Fruit fly (Drosophila melanogaster) whole organism, wandering third instar larva: ENCODE measurements around the gene TBC1d7.

Experiments used
- Abd-B ChIP-seq: fragments of >200 bp; optimal IDR thresholded peaks from 2 replicates; lab custom pipeline; 2017; ENCODE audit warnings: missing biosample characterization, missing genetic modification characterization
- CG32264 ChIP-seq: fragments of 200-800 bp; sonication (Bioruptor generic); optimal IDR thresholded peaks from 2 replicates; lab custom pipeline; 2016; ENCODE audit warnings: missing biosample characterization, missing genetic modification characterization
- CG9705 ChIP-seq: fragments of 200-800 bp; sonication (Bioruptor generic); optimal IDR thresholded peaks from 2 replicates; lab custom pipeline; 2018; ENCODE audit warnings: missing biosample characterization, mild to moderate bottlenecking, missing genetic modification characterization
- CrebA ChIP-seq: fragments of 200-800 bp; sonication (Bioruptor generic); optimal IDR thresholded peaks from 2 replicates; lab custom pipeline; 2016; ENCODE audit warnings: missing biosample characterization, mild to moderate bottlenecking, missing genetic modification characterization, borderline replicate concordance
- Dif ChIP-seq: fragments of 200-275, 200-300 bp; sonication (Bioruptor generic); optimal IDR thresholded peaks from 2 replicates; lab custom pipeline; 2018; ENCODE audit warnings: missing biosample characterization, missing genetic modification characterization; ENCODE audit not compliant: partially characterized antibody
- HLH106 ChIP-seq: fragments of 200-800 bp; optimal IDR thresholded peaks from 3 replicates; lab custom pipeline; 2019; ENCODE audit warnings: missing biosample characterization, mild to moderate bottlenecking, missing genetic modification characterization, moderate library complexity
- Hr78 ChIP-seq: fragments of >200 bp; optimal IDR thresholded peaks from 2 replicates; lab custom pipeline; 2017; ENCODE audit warnings: missing biosample characterization, missing genetic modification characterization
- Hr83 ChIP-seq: fragments of 200-300 bp; sonication (Bioruptor generic); optimal IDR thresholded peaks from 2 replicates; lab custom pipeline; 2016; ENCODE audit warnings: missing biosample characterization, mild to moderate bottlenecking, missing genetic modification characterization, moderate library complexity; ENCODE audit not compliant: poor library complexity, severe bottlenecking
- Myc ChIP-seq: fragments of >200 bp; optimal IDR thresholded peaks from 2 replicates; lab custom pipeline; 2017
- N ChIP-seq: fragments of >200 bp; optimal IDR thresholded peaks from 2 replicates; lab custom pipeline; 2018; ENCODE audit warnings: missing biosample characterization, missing external identifiers, missing genetic modification characterization
- OdsH ChIP-seq: fragments of 200-800 bp; sonication (Bioruptor generic); optimal IDR thresholded peaks from 2 replicates; lab custom pipeline; 2016; ENCODE audit warnings: missing biosample characterization, mild to moderate bottlenecking, missing genetic modification characterization
- Rel ChIP-seq, 2 experiments: fragments of 200-800 bp; sonication (Bioruptor generic) in 1 of 2; optimal IDR thresholded peaks; 2 replicates in 1 of 2; 3 replicates in 1 of 2; lab custom pipeline; 2016 to 2019; ENCODE audit warnings: mild to moderate bottlenecking in 2 of 2, missing biosample characterization in 2 of 2, missing genetic modification characterization in 2 of 2, moderate library complexity in 1 of 2
- Sp1 ChIP-seq: fragments of 200-800 bp; sonication (Bioruptor generic); optimal IDR thresholded peaks from 3 replicates; lab custom pipeline; 2019; ENCODE audit warnings: missing biosample characterization, mild to moderate bottlenecking, missing genetic modification characterization, moderate library complexity
- Vsx2 ChIP-seq: fragments of 200-300, 225-300 bp; sonication (Bioruptor generic); optimal IDR thresholded peaks from 2 replicates; lab custom pipeline; 2018; ENCODE audit warnings: missing biosample characterization, missing genetic modification characterization; ENCODE audit not compliant: partially characterized antibody
- br ChIP-seq: fragments of 200-800 bp; sonication (Bioruptor generic); optimal IDR thresholded peaks from 2 replicates; lab custom pipeline; 2016; ENCODE audit warnings: missing biosample characterization, missing genetic modification characterization
- dl ChIP-seq, 2 experiments: fragments of 175-275, 200-275 bp in 1 of 2; fragments of 200-275 bp in 1 of 2; sonication (Bioruptor generic); optimal IDR thresholded peaks; lab custom pipeline; 2018; ENCODE audit warnings: mild to moderate bottlenecking in 2 of 2, missing biosample characterization in 2 of 2, missing genetic modification characterization in 2 of 2, moderate library complexity in 2 of 2; ENCODE audit not compliant: partially characterized antibody in 2 of 2, insufficient read depth in 1 of 2
- dmrt93B ChIP-seq: fragments of 200-800 bp; sonication (Bioruptor generic); optimal IDR thresholded peaks from 2 replicates; lab custom pipeline; 2018; ENCODE audit warnings: missing biosample characterization, mild to moderate bottlenecking, missing genetic modification characterization
- dsf ChIP-seq: sonication (Bioruptor generic); optimal IDR thresholded peaks from 2 replicates; lab custom pipeline; 2016; ENCODE audit warnings: missing biosample characterization, missing genetic modification characterization, borderline replicate concordance
- ey ChIP-seq: fragments of 200-800 bp; sonication (Bioruptor generic); optimal IDR thresholded peaks from 2 replicates; lab custom pipeline; 2016; ENCODE audit warnings: missing biosample characterization, missing genetic modification characterization
- foxo ChIP-seq, 2 experiments: fragments of 200-800 bp; sonication (Bioruptor generic); optimal IDR thresholded peaks; 2 replicates in 1 of 2; 3 replicates in 1 of 2; lab custom pipeline; 2016 to 2017; ENCODE audit warnings: missing biosample characterization in 2 of 2, missing genetic modification characterization in 2 of 2
- fru ChIP-seq: fragments of 200-800 bp; sonication (Bioruptor generic); optimal IDR thresholded peaks from 3 replicates; lab custom pipeline; 2016; ENCODE audit warnings: missing biosample characterization, mild to moderate bottlenecking, missing genetic modification characterization
- h ChIP-seq: fragments of 200-800 bp; sonication (Bioruptor generic); optimal IDR thresholded peaks from 3 replicates; lab custom pipeline; 2016; ENCODE audit warnings: missing biosample characterization, mild to moderate bottlenecking, missing genetic modification characterization
- jim ChIP-seq: fragments of 175-275, 200-325 bp; sonication (Bioruptor generic); optimal IDR thresholded peaks from 2 replicates; lab custom pipeline; 2016; ENCODE audit warnings: missing biosample characterization, mild to moderate bottlenecking, missing genetic modification characterization
- lola ChIP-seq: fragments of >200 bp; optimal IDR thresholded peaks from 2 replicates; lab custom pipeline; 2017; ENCODE audit warnings: missing biosample characterization, missing genetic modification characterization
- pan ChIP-seq: fragments of >200 bp; optimal IDR thresholded peaks from 2 replicates; lab custom pipeline; 2017
- psq ChIP-seq: fragments of 200-800 bp; sonication (Bioruptor generic); optimal IDR thresholded peaks from 3 replicates; lab custom pipeline; 2017; ENCODE audit warnings: missing biosample characterization, mild to moderate bottlenecking, missing genetic modification characterization, moderate library complexity
- rgr ChIP-seq: fragments of 200-800 bp; sonication (Bioruptor generic); optimal IDR thresholded peaks from 3 replicates; lab custom pipeline; 2016; ENCODE audit warnings: missing biosample characterization, mild to moderate bottlenecking, missing genetic modification characterization
- sage ChIP-seq: fragments of 200-800 bp; sonication (Bioruptor generic); optimal IDR thresholded peaks from 2 replicates; lab custom pipeline; 2016; ENCODE audit warnings: missing biosample characterization, mild to moderate bottlenecking, missing genetic modification characterization
- tai ChIP-seq: sonication (Bioruptor generic); optimal IDR thresholded peaks from 2 replicates; lab custom pipeline; 2016; ENCODE audit warnings: missing biosample characterization, missing genetic modification characterization
- usp ChIP-seq: fragments of >200 bp; optimal IDR thresholded peaks from 2 replicates; lab custom pipeline; 2017; ENCODE audit warnings: missing biosample characterization, missing genetic modification characterization
- woc ChIP-seq: sonication (Bioruptor generic); optimal IDR thresholded peaks from 2 replicates; lab custom pipeline; 2016; ENCODE audit warnings: missing biosample characterization, mild to moderate bottlenecking, missing genetic modification characterization

Gene TBC1d7

DNA sequence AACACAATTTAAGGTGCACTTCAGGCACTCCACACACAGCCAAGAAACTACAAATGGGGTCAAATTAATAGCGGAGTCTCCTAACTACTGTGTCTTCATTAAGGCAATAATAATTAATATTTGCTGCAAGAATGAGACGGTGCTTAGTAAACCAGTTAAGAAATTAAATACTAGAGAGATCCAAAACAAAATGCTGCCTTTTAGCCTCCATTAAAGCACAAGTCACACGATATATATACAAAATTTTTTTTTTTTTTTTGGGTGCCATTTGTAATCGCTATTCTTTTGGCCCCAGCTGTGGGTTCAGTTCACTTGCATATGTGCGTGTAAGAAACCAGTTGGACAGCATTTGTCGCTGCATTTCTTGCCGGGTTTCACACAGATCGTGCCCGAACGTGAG lies 41.9 kb downstream of the TBC1d7 start:
- TF ChIP-seq CG32264 (peak; percentile 48), HLH106 (tag; lab: Kevin White, UChicago) (peak; percentile 67), sage (GFP tag; lab: Kevin White, UChicago) (peak; percentile 61), Sp1 (GFP tag; lab: Kevin White, UChicago) (peak; percentile 79), dmrt93B (peak; percentile 66), woc (GFP tag; lab: Kevin White, UChicago) (peak; percentile 81), rgr (GFP tag; lab: Kevin White, UChicago) (peak; percentile 70), h (GFP tag; lab: Kevin White, UChicago) (peak; percentile 78), OdsH (GFP tag; lab: Kevin White, UChicago) (peak; percentile 74), Vsx2 (GFP tag; lab: Kevin White, UChicago) (no peak), Abd-B (no peak), psq (GFP tag; lab: Kevin White, UChicago) (peak; percentile 54), br (GFP tag; lab: Kevin White, UChicago) (peak; percentile 77), foxo (GFP tag; optimal IDR thresholded peaks at IDR 0.05; lab: Kevin White, UChicago) (peak in 1 of 2 experiments; percentile 76), ey (GFP tag; lab: Kevin White, UChicago) (peak; percentile 78), N (GFP tag; lab: Kevin White, UChicago) (no peak), CrebA (no peak), fru (GFP tag; lab: Kevin White, UChicago) (peak; percentile 75), Rel (GFP tag; optimal IDR thresholded peaks at IDR 0.05; lab: Kevin White, UChicago) (peak; percentile 71), Rel (tag; optimal IDR thresholded peaks at IDR 0.05; lab: Kevin White, UChicago) (no peak)

DNA sequence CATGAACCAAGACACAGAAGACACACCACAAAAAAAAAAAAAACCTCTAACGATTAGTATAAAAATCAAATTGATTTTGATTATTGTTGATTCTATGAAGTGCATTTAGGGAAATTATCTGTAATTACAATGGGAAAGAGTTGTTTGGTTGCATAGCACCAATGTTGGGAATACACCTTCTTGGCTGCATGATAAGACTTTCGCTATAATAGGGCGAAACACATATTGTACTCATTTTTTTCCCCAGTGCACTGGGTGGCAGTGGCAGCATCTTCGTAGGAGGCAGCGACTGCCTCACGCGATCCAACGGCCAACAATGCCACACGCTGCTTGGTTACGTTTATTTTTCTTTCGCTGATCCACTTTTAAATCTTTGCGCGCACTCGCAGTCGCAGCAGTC lies 42.5 kb downstream of the TBC1d7 start:
- TF ChIP-seq psq (GFP tag; lab: Kevin White, UChicago) (no peak), Abd-B (no peak), Sp1 (GFP tag; lab: Kevin White, UChicago) (no peak), dsf (no peak), fru (GFP tag; lab: Kevin White, UChicago) (no peak), jim (no peak), h (GFP tag; lab: Kevin White, UChicago) (no peak), CG32264 (no peak)

DNA sequence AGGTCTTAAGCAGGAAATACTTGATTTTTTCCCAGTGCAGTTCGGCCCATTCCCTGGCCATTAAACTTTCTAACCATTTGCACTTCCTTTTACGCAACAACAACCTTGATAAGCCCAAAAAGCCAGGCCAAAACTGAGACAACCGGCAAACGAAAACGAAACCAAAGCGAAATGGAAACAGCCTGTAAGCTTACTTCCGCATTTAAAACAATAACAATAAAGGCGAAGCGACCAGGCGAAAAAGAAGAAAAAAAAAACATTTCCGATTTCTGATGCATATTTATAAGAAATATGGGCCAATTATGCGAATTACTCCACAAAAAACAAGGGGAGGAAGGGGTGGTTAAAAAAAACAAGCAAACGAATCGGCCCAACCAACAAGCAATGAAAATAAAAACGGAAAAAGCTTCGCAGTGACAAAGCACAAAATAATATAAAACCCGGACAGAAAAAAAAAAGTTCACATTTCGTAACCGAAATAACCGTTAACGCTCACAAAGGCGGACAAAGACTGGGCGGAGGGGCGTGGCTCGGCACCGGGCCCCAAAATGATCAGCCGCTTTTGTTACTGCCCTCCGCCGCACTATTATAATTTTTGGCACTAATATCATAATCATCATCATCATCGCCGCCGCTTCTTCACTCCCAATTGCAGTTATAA lies 43.8 kb downstream of the TBC1d7 start:
- no peak for TF ChIP-seq dl (GFP tag; optimal IDR thresholded peaks at IDR 0.05; lab: Kevin White, UChicago; ENCODE audit: insufficient read depth in 1 of 2, partially characterized antibody in 2 of 2)

DNA sequence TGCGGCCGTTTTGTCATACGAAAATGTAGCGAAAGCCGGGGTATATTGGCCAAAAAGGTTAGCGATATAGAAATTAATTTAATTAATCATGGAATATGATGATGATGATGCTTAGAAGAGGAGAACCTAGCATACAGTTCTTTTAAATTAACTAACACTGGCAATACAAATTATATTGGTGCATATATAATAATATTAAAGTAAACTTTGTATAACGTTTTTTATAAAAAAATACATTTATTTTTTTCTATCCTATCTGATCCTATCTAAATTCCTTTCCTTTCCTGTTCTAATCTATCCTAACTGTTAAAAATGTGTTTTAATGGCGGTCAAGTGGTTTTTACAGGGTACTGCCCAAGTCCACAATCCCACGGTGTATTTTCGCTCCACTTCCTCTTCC lies 44.4 kb downstream of the TBC1d7 start:
- TF ChIP-seq rgr (GFP tag; lab: Kevin White, UChicago), result peak; percentile 19
- TF ChIP-seq dl (GFP tag; optimal IDR thresholded peaks at IDR 0.05; lab: Kevin White, UChicago; ENCODE audit: insufficient read depth in 1 of 2, partially characterized antibody in 2 of 2), result no peak
- TF ChIP-seq pan, result peak; percentile 54
- peak; percentile 50 for TF ChIP-seq dmrt93B
- TF ChIP-seq usp (GFP tag; lab: Kevin White, UChicago), result no peak
- peak; percentile 41 for TF ChIP-seq psq (GFP tag; lab: Kevin White, UChicago)
- no peak for TF ChIP-seq Abd-B
- peak; percentile 23 for TF ChIP-seq OdsH (GFP tag; lab: Kevin White, UChicago)
- TF ChIP-seq lola, result no peak
- TF ChIP-seq Rel (GFP tag; optimal IDR thresholded peaks at IDR 0.05; lab: Kevin White, UChicago), result no peak
- TF ChIP-seq Rel (tag; optimal IDR thresholded peaks at IDR 0.05; lab: Kevin White, UChicago), result no peak
- TF ChIP-seq Sp1 (GFP tag; lab: Kevin White, UChicago), result peak; percentile 43
- TF ChIP-seq foxo (GFP tag; optimal IDR thresholded peaks at IDR 0.05; lab: Kevin White, UChicago), result peak in 1 of 2 experiments; percentile 53
- TF ChIP-seq tai (GFP tag; lab: Kevin White, UChicago), result no peak
- TF ChIP-seq HLH106 (tag; lab: Kevin White, UChicago), result peak; percentile 27
- no peak for TF ChIP-seq Hr83 (GFP tag; lab: Kevin White, UChicago)
- no peak for TF ChIP-seq CrebA

DNA sequence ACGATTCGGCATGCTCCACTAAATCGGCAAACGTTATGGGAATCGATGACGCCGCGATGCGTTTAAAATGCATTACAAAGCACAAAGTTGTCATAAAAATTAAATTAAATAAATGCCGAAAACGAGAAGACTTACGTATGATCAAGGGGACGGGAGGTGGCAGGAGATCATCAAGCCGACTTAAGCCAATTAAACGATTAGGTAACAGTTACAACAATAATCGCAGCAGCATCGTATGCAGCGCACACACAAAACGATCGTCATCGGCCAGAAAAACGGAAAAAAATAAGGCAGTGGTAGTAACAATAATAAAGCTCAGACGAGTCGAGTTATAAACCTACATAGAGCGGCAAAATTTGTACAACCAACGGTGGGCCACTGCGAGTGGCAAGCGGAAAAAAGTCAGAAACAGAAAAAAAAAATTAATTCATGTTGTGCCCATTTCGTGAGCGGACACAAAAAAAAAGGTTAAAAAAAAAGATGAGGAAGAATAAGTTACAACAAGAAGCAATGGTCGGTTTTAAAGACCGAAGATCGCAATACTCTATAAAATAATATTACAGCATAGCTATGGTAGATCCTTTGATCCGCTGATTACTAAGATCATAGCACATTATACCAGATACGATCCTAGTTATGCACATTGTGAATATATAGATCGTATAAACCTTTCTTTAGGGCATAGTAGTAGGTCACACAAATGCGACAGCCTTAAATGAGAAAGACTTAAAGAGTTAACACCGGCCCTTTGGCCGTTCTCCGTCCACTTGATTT lies 45.0 kb downstream of the TBC1d7 start:
- TF ChIP-seq woc (GFP tag; lab: Kevin White, UChicago) (no peak), dl (GFP tag; optimal IDR thresholded peaks at IDR 0.05; lab: Kevin White, UChicago; ENCODE audit: insufficient read depth in 1 of 2, partially characterized antibody in 2 of 2) (no peak), CrebA (no peak), psq (GFP tag; lab: Kevin White, UChicago) (no peak), CG9705 (no peak), jim (no peak), fru (GFP tag; lab: Kevin White, UChicago) (peak; percentile 48), dsf (no peak), Rel (GFP tag; optimal IDR thresholded peaks at IDR 0.05; lab: Kevin White, UChicago) (no peak), Rel (tag; optimal IDR thresholded peaks at IDR 0.05; lab: Kevin White, UChicago) (no peak), br (GFP tag; lab: Kevin White, UChicago) (no peak), Vsx2 (GFP tag; lab: Kevin White, UChicago) (no peak), ey (GFP tag; lab: Kevin White, UChicago) (peak; percentile 1), Sp1 (GFP tag; lab: Kevin White, UChicago) (no peak), rgr (GFP tag; lab: Kevin White, UChicago) (peak; percentile 2), Myc (lab: Kevin White, UChicago) (no peak), pan (no peak), foxo (GFP tag; optimal IDR thresholded peaks at IDR 0.05; lab: Kevin White, UChicago) (peak in 1 of 2 experiments; percentile 9), CG32264 (no peak), h (GFP tag; lab: Kevin White, UChicago) (peak; percentile 42), Dif (GFP tag; lab: Kevin White, UChicago) (no peak), Hr78 (GFP tag; lab: Kevin White, UChicago) (no peak), Hr83 (GFP tag; lab: Kevin White, UChicago) (no peak)
